Fruit fly (Drosophila melanogaster) whole organism, embryonic: ENCODE data around the gene CG17177.
A peak's percentile ranks its signal among the peaks of the same experiment; 100 is the strongest.

Source experiments
- Adf1 ChIP-seq: fragments of 200-800 bp; sonication (Bioruptor generic); IDR thresholded peaks from 2 replicates; pipeline ENCODE4 v1.3.6; 2022; ENCODE audit warnings: missing biosample characterization, missing genetic modification characterization
- Bteb2 ChIP-seq: fragments of 200-800 bp; sonication (Bioruptor generic); optimal IDR thresholded peaks from 2 replicates; lab custom pipeline; 2016; ENCODE audit warnings: missing biosample characterization, missing genetic modification characterization
- CG10565 ChIP-seq: fragments of 200-800 bp; sonication (Bioruptor generic); optimal IDR thresholded peaks from 3 replicates; lab custom pipeline; 2016; ENCODE audit warnings: missing biosample characterization, mild to moderate bottlenecking, missing genetic modification characterization
- CG12104 ChIP-seq: fragments of 200-800 bp; sonication (Bioruptor generic); optimal IDR thresholded peaks from 3 replicates; lab custom pipeline; 2016; ENCODE audit warnings: missing biosample characterization, missing genetic modification characterization
- CG13296 ChIP-seq: fragments of 200-800 bp; sonication (Bioruptor generic); optimal IDR thresholded peaks from 3 replicates; lab custom pipeline; 2018; ENCODE audit warnings: missing biosample characterization, mild to moderate bottlenecking, missing genetic modification characterization
- CG13424 ChIP-seq: fragments of 200-800 bp; sonication (Bioruptor generic); optimal IDR thresholded peaks from 2 replicates; lab custom pipeline; 2019; ENCODE audit warnings: missing biosample characterization, mild to moderate bottlenecking, missing genetic modification characterization, moderate library complexity
- CG14050 ChIP-seq: fragments of 200-800 bp; sonication (Bioruptor generic); IDR thresholded peaks from 3 replicates; pipeline ENCODE4 v1.3.6; 2022; ENCODE audit warnings: missing biosample characterization, missing genetic modification characterization
- CG1647 ChIP-seq: fragments of 200-800 bp; sonication (Bioruptor generic); optimal IDR thresholded peaks from 3 replicates; lab custom pipeline; 2016; ENCODE audit warnings: missing biosample characterization, missing genetic modification characterization
- CG17568 ChIP-seq: fragments of 200-800 bp; sonication (Bioruptor generic); optimal IDR thresholded peaks from 2 replicates; lab custom pipeline; 2018; ENCODE audit warnings: missing biosample characterization, mild to moderate bottlenecking, missing genetic modification characterization, moderate library complexity
- CG1832 ChIP-seq: fragments of 200-800 bp; sonication (Bioruptor generic); optimal IDR thresholded peaks from 2 replicates; lab custom pipeline; 2017; ENCODE audit warnings: missing biosample characterization, mild to moderate bottlenecking, missing genetic modification characterization, inconsistent platforms
- CG18619 ChIP-seq: fragments of 200-800 bp; sonication (Bioruptor generic); optimal IDR thresholded peaks from 3 replicates; lab custom pipeline; 2017; ENCODE audit warnings: missing biosample characterization, mild to moderate bottlenecking, missing genetic modification characterization
- CG30403 ChIP-seq: fragments of 200-800 bp; sonication (Bioruptor generic); optimal IDR thresholded peaks from 3 replicates; lab custom pipeline; 2016; ENCODE audit warnings: missing biosample characterization, missing genetic modification characterization
- CG3065 ChIP-seq: fragments of 200-800 bp; sonication (Bioruptor generic); optimal IDR thresholded peaks from 2 replicates; lab custom pipeline; 2016; ENCODE audit warnings: missing biosample characterization, missing genetic modification characterization
- CG3838 ChIP-seq: fragments of 200-800 bp; sonication (Bioruptor generic); optimal IDR thresholded peaks from 3 replicates; lab custom pipeline; 2016; ENCODE audit warnings: missing biosample characterization, missing genetic modification characterization
- CG3995 ChIP-seq: fragments of 200-800 bp; sonication (Bioruptor generic); optimal IDR thresholded peaks from 3 replicates; lab custom pipeline; 2016; ENCODE audit warnings: missing biosample characterization, missing genetic modification characterization
- CG4282 ChIP-seq: fragments of 200-800 bp; sonication (Bioruptor generic); optimal IDR thresholded peaks from 2 replicates; lab custom pipeline; 2016; ENCODE audit warnings: missing biosample characterization, missing genetic modification characterization
- CG6813 ChIP-seq: fragments of 200-800 bp; sonication (Bioruptor generic); optimal IDR thresholded peaks from 2 replicates; lab custom pipeline; 2017; ENCODE audit warnings: missing biosample characterization, missing genetic modification characterization, mild to moderate bottlenecking, moderate library complexity, missing genetic modification reagents
- CG7963 ChIP-seq: fragments of 200-800 bp; sonication (Bioruptor generic); IDR thresholded peaks from 3 replicates; pipeline ENCODE4 v1.3.6; 2022; ENCODE audit warnings: missing biosample characterization, missing genetic modification characterization; ENCODE audit not compliant: partially characterized antibody
- CG8089 ChIP-seq: fragments of 200-800 bp; sonication (Bioruptor generic); optimal IDR thresholded peaks from 3 replicates; lab custom pipeline; 2016; ENCODE audit warnings: missing biosample characterization, missing genetic modification characterization
- CG8388 ChIP-seq: fragments of 200-800 bp; sonication (Bioruptor generic); optimal IDR thresholded peaks from 2 replicates; lab custom pipeline; 2019; ENCODE audit warnings: missing biosample characterization, mild to moderate bottlenecking, missing genetic modification characterization, moderate library complexity
- Chrac-16 ChIP-seq: fragments of 200-800 bp; sonication (Bioruptor generic); optimal IDR thresholded peaks from 3 replicates; lab custom pipeline; 2016; ENCODE audit warnings: missing biosample characterization, missing genetic modification characterization
- CrebB ChIP-seq: fragments of 200-800 bp; sonication (Bioruptor generic); optimal IDR thresholded peaks from 3 replicates; lab custom pipeline; 2018; ENCODE audit warnings: missing biosample characterization, mild to moderate bottlenecking, missing genetic modification characterization
- D19A ChIP-seq: fragments of 200-800 bp; optimal IDR thresholded peaks from 3 replicates; lab custom pipeline; 2019; ENCODE audit warnings: missing biosample characterization, mild to moderate bottlenecking, missing genetic modification characterization, moderate library complexity
- Dll ChIP-seq: fragments of 200-800 bp; sonication (Bioruptor generic); IDR thresholded peaks from 4 replicates; pipeline ENCODE4 v1.3.6; 2022; ENCODE audit warnings: missing biosample characterization, missing genetic modification characterization; ENCODE audit not compliant: partially characterized antibody
- Doc3 ChIP-seq: fragments of 200-800 bp; sonication (Bioruptor generic); IDR thresholded peaks from 3 replicates; pipeline ENCODE4 v1.3.6; 2022; ENCODE audit warnings: missing biosample characterization, missing genetic modification characterization; ENCODE audit not compliant: partially characterized antibody
- ERR ChIP-seq: fragments of 200-800 bp; sonication (Bioruptor generic); optimal IDR thresholded peaks from 2 replicates; lab custom pipeline; 2016; ENCODE audit warnings: missing biosample characterization, missing genetic modification characterization
- Ets97D ChIP-seq: fragments of 200-800 bp; sonication (Bioruptor generic); optimal IDR thresholded peaks from 3 replicates; lab custom pipeline; 2016; ENCODE audit warnings: missing biosample characterization, missing genetic modification characterization
- Gsc ChIP-seq: fragments of 200-800 bp; sonication (Bioruptor generic); IDR thresholded peaks from 2 replicates; pipeline ENCODE4 v1.3.6; 2022; ENCODE audit warnings: missing biosample characterization, missing genetic modification characterization
- HLH3B ChIP-seq: fragments of 200-800 bp; sonication (Bioruptor generic); IDR thresholded peaks from 2 replicates; pipeline ENCODE4 v1.3.6; 2022; ENCODE audit warnings: missing biosample characterization, missing genetic modification characterization
- Hsf ChIP-seq: fragments of 200-800 bp; sonication (Bioruptor generic); optimal IDR thresholded peaks from 3 replicates; lab custom pipeline; 2016; ENCODE audit warnings: missing biosample characterization, missing genetic modification characterization
- MTF-1 ChIP-seq: fragments of 200-800 bp; sonication (Bioruptor generic); optimal IDR thresholded peaks from 2 replicates; lab custom pipeline; 2018; ENCODE audit warnings: missing biosample characterization, mild to moderate bottlenecking, missing genetic modification characterization, borderline replicate concordance
- Nf-YA ChIP-seq: fragments of 200-800 bp; sonication (Bioruptor generic); IDR thresholded peaks from 2 replicates; pipeline ENCODE4 v1.3.6; 2022; ENCODE audit warnings: missing biosample characterization, missing genetic modification characterization
- Oaz ChIP-seq: fragments of 200-800 bp; sonication (Bioruptor generic); IDR thresholded peaks from 2 replicates; pipeline ENCODE4 v1.3.6; 2022; ENCODE audit warnings: missing biosample characterization, missing genetic modification characterization
- Oli ChIP-seq: fragments of 200-800 bp; sonication (Bioruptor generic); optimal IDR thresholded peaks from 2 replicates; lab custom pipeline; 2018; ENCODE audit warnings: missing biosample characterization, mild to moderate bottlenecking, missing genetic modification characterization, moderate library complexity
- TFAM ChIP-seq: fragments of 200-800 bp; sonication (Bioruptor generic); optimal IDR thresholded peaks from 2 replicates; lab custom pipeline; 2017; ENCODE audit warnings: missing biosample characterization, missing genetic modification characterization, inconsistent platforms
- az2 ChIP-seq: fragments of 200-800 bp; sonication (Bioruptor generic); optimal IDR thresholded peaks from 3 replicates; lab custom pipeline; 2016; ENCODE audit warnings: missing biosample characterization, missing genetic modification characterization
- btn ChIP-seq: fragments of 200-800 bp; sonication (Bioruptor generic); optimal IDR thresholded peaks from 2 replicates; lab custom pipeline; 2016; ENCODE audit warnings: missing biosample characterization, missing genetic modification characterization
- eyg ChIP-seq: fragments of 200-800 bp; sonication (Bioruptor generic); optimal IDR thresholded peaks from 3 replicates; lab custom pipeline; 2016; ENCODE audit warnings: missing biosample characterization, missing genetic modification characterization
- fd96Cb ChIP-seq: fragments of 200-800 bp; sonication (Bioruptor generic); optimal IDR thresholded peaks from 2 replicates; lab custom pipeline; 2018; ENCODE audit warnings: missing biosample characterization, mild to moderate bottlenecking, missing genetic modification characterization, moderate library complexity
- ham ChIP-seq: fragments of 200-800 bp; sonication (Bioruptor generic); IDR thresholded peaks from 2 replicates; pipeline ENCODE4 v1.3.6; 2022; ENCODE audit warnings: missing biosample characterization, missing genetic modification characterization
- lmd ChIP-seq: fragments of 200-800 bp; sonication (Bioruptor generic); IDR thresholded peaks from 2 replicates; pipeline ENCODE4 v1.3.6; 2022; ENCODE audit warnings: missing biosample characterization, missing genetic modification characterization
- nerfin-1 ChIP-seq: fragments of 200-800 bp; sonication (Bioruptor generic); optimal IDR thresholded peaks from 3 replicates; lab custom pipeline; 2019; ENCODE audit warnings: missing biosample characterization, mild to moderate bottlenecking, missing genetic modification characterization, moderate library complexity
- otp ChIP-seq: fragments of 200-800 bp; sonication (Bioruptor generic); IDR thresholded peaks from 3 replicates; pipeline ENCODE4, ENCODE4 v1.3.6; 2022; ENCODE audit warnings: missing biosample characterization, missing genetic modification characterization
- p53 ChIP-seq: fragments of 200-800 bp; sonication (Bioruptor generic); optimal IDR thresholded peaks from 2 replicates; lab custom pipeline; 2016; ENCODE audit warnings: missing biosample characterization, missing genetic modification characterization
- pnt ChIP-seq: fragments of 200-800 bp; sonication (Bioruptor generic); optimal IDR thresholded peaks from 3 replicates; lab custom pipeline; 2016; ENCODE audit warnings: missing biosample characterization, missing genetic modification characterization
- pum ChIP-seq: fragments of 200-800 bp; sonication (Bioruptor generic); optimal IDR thresholded peaks from 2 replicates; lab custom pipeline; 2016; ENCODE audit warnings: missing biosample characterization, missing genetic modification characterization
- tio ChIP-seq: fragments of 200-800 bp; sonication (Bioruptor generic); optimal IDR thresholded peaks from 2 replicates; lab custom pipeline; 2017; ENCODE audit warnings: missing biosample characterization, missing genetic modification characterization, inconsistent platforms
- toy ChIP-seq: fragments of 200-800 bp; sonication (Bioruptor generic); IDR thresholded peaks from 2 replicates; pipeline ENCODE4 v1.3.6; 2022; ENCODE audit warnings: missing biosample characterization, missing genetic modification characterization
- wek ChIP-seq: fragments of 200-800 bp; sonication (Bioruptor generic); optimal IDR thresholded peaks from 3 replicates; lab custom pipeline; 2018; ENCODE audit warnings: missing biosample characterization, mild to moderate bottlenecking, missing genetic modification characterization, moderate library complexity
- yki ChIP-seq: fragments of >200 bp; optimal IDR thresholded peaks from 3 replicates; lab custom pipeline; 2018

Gene CG17177

DNA sequence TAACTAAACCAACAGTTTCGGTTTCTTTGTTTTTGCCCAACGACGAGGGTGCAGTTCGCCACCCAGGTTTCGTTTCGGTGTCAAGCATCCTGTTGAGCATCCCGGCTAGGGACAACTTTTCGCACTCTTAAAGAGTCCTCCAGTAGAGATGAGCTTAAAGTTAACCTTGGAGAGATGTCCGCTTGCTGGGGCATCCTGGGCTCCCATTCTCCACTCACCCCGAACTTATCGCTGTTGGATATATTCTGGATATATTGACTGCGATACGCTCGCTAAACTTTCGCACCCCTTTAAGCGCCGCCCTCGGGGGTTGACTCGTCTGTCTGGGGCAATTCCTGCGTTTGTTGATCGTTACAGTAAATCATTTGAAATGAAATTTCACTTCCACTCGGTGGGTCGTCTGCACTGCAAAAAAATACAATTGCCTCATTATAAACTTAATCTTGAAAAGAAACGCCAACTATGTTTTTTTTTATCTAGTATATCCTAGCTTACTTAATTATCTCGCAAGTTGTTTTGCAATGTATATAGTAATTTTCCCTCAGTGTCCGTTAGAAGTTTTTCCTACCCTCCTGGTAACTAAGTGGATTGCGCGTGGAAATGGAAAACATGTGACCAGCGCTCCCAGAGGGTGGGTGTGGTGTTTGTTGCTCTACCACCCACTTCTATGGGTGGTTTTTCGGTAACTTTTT lies 39.8 kb downstream of the CG17177 start (continued):
- TF ChIP-seq CG3838 (no peak), fd96Cb (peak; percentile 79), CG3995 (GFP tag; lab: Kevin White, UChicago) (no peak), Gsc (GFP tag; lab: Robert Waterston, UW) (no peak), Oli (tag; lab: Kevin White, UChicago) (peak; percentile 80), HLH3B (peak; percentile 82), CG13424 (tag; lab: Kevin White, UChicago) (peak; percentile 87), otp (peak; percentile 75), nerfin-1 (peak; percentile 79), CG3065 (GFP tag; lab: Kevin White, UChicago) (no peak), CG17568 (GFP tag; lab: Kevin White, UChicago) (peak; percentile 65), CG7963 (GFP tag; lab: Robert Waterston, UW) (no peak), CG13296 (GFP tag; lab: Kevin White, UChicago) (peak; percentile 67), CG1647 (peak; percentile 41), MTF-1 (GFP tag; lab: Kevin White, UChicago) (peak; percentile 12), TFAM (GFP tag; lab: Kevin White, UChicago) (peak; percentile 57), CG6813 (peak; percentile 82), btn (GFP tag; lab: Kevin White, UChicago) (peak; percentile 79), toy (GFP tag; lab: Robert Waterston, UW) (peak; percentile 56; the same call in 1 of the 2 replicates), Oaz (GFP tag; lab: Robert Waterston, UW) (peak; percentile 75), CG8089 (GFP tag; lab: Kevin White, UChicago) (peak; percentile 53), Doc3 (GFP tag; lab: Robert Waterston, UW) (no peak), pum (GFP tag; lab: Kevin White, UChicago) (peak; percentile 72), az2 (GFP tag; lab: Kevin White, UChicago) (peak; percentile 80), ham (GFP tag; lab: Robert Waterston, UW) (no peak), pnt (peak; percentile 72), CG10565 (GFP tag; lab: Kevin White, UChicago) (no peak), Nf-YA (peak; percentile 65), p53 (GFP tag; lab: Kevin White, UChicago) (peak; percentile 27), Dll (GFP tag; lab: Robert Waterston, UW) (no peak), Ets97D (GFP tag; lab: Kevin White, UChicago) (peak; percentile 41), Hsf (GFP tag; lab: Kevin White, UChicago) (peak; percentile 75), tio (GFP tag; lab: Kevin White, UChicago) (peak; percentile 69), CG4282 (GFP tag; lab: Kevin White, UChicago) (peak; percentile 26), D19A (peak; percentile 36), eyg (GFP tag; lab: Kevin White, UChicago) (peak; percentile 73), wek (GFP tag; lab: Kevin White, UChicago) (peak; percentile 35), Chrac-16 (GFP tag; lab: Kevin White, UChicago) (peak; percentile 60), CG30403 (GFP tag; lab: Kevin White, UChicago) (peak; percentile 78), CG14050 (GFP tag; lab: Robert Waterston, UW) (peak; percentile 62), CrebB (tag; lab: Kevin White, UChicago) (peak; percentile 77), ERR (GFP tag; lab: Kevin White, UChicago) (peak; percentile 58), CG1832 (GFP tag; lab: Kevin White, UChicago) (no peak), CG12104 (GFP tag; lab: Kevin White, UChicago) (peak; percentile 45), yki (lab: Kevin White, UChicago) (no peak), Adf1 (GFP tag; lab: Robert Waterston, UW) (peak; percentile 13; the same call in 1 of the 2 replicates), Bteb2 (GFP tag; lab: Kevin White, UChicago) (peak; percentile 71), lmd (peak; percentile 88), CG18619 (GFP tag; lab: Kevin White, UChicago) (peak; percentile 67), CG8388 (GFP tag; lab: Kevin White, UChicago) (peak; percentile 77)
